Worm (Caenorhabditis elegans): Measurements from ENCODE around the gene ttr-19.

DNA sequence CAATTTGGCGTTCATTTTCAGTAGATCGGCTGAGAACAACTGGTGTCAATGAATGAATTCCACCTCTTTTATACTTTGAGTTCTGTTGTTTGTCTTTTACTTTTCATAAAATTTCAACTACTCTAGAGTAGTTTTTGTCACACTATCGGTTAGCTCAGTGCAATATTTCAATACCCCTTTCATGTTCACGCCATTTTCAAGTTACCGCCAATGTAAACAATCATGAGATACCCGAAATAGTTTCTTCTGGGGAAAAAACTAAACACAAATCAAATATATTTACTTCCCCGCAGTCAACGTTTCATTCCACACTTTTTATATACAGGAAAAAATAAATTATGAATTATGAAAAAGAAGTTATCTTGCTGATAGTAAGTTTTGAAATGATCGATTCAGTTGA, 1.1 kb upstream of the ttr-19 start, which contains the start of gene fipr-4:
- no peak for TF ChIP-seq nhr-28 (tag; optimal IDR thresholded peaks at IDR 0.05)
- no peak for TF ChIP-seq nhr-10 (tag; optimal IDR thresholded peaks at IDR 0.05)

All from whole organism, L4 larva.